Worm (Caenorhabditis elegans) whole organism, early embryonic: ENCODE results near the gene nas-38.

Experiments
- F13C5.2 ChIP-seq: sonication (generic microtip); optimal IDR thresholded peaks from 2 replicates; lab custom pipeline; 2017; ENCODE audit warnings: mild to moderate bottlenecking, missing genetic modification characterization, inconsistent platforms, missing compliant biosample characterization
- ama-1 ChIP-seq: fragments of 150-350 bp; optimal IDR thresholded peaks from 2 replicates; lab custom pipeline; 2014
- ets-7 ChIP-seq: sonication (generic microtip); optimal IDR thresholded peaks from 2 replicates; lab custom pipeline; 2016; ENCODE audit warnings: missing genotype, missing genetic modification characterization, missing compliant biosample characterization
- flt-1 ChIP-seq: fragments of 200-800 bp; sonication (Bioruptor generic); IDR thresholded peaks from 2 replicates; pipeline ENCODE4 v1.3.6; 2022; ENCODE audit warnings: missing genetic modification characterization, missing compliant biosample characterization
- hmbx-1 ChIP-seq: sonication (generic microtip); optimal IDR thresholded peaks from 2 replicates; lab custom pipeline; 2016; ENCODE audit warnings: mild to moderate bottlenecking, missing genetic modification characterization, missing compliant biosample characterization
- hmg-4 ChIP-seq: fragments of 200-800 bp; sonication (Bioruptor generic); optimal IDR thresholded peaks from 2 replicates; lab custom pipeline; 2018; ENCODE audit warnings: mild to moderate bottlenecking, missing genetic modification characterization, missing compliant biosample characterization
- hnd-1 ChIP-seq: sonication (generic microtip); optimal IDR thresholded peaks from 2 replicates; lab custom pipeline; 2016; ENCODE audit warnings: missing genetic modification characterization, missing compliant biosample characterization
- pes-1 ChIP-seq: fragments of 200-800 bp; sonication (Bioruptor generic); IDR thresholded peaks from 2 replicates; pipeline ENCODE4 v1.3.6; 2022; ENCODE audit warnings: missing genetic modification reagents, missing genetic modification characterization, missing compliant biosample characterization
- scrt-1 ChIP-seq: fragments of 200-800 bp; sonication (Bioruptor generic); IDR thresholded peaks from 2 replicates; pipeline ENCODE4 v1.3.6; 2022; ENCODE audit warnings: missing genetic modification characterization, missing compliant biosample characterization
- sea-1 ChIP-seq: fragments of 200-800 bp; sonication (Bioruptor generic); conservative IDR thresholded peaks from 2 replicates; pipeline ENCODE4 v1.3.6; 2022; ENCODE audit warnings: missing genetic modification characterization, missing compliant biosample characterization
- tbx-37 ChIP-seq: fragments of 200-800 bp; sonication (Bioruptor generic); conservative IDR thresholded peaks from 2 replicates; pipeline ENCODE4 v1.3.6; 2022; ENCODE audit warnings: missing genetic modification reagents, missing genetic modification characterization, missing compliant biosample characterization

DNA sequence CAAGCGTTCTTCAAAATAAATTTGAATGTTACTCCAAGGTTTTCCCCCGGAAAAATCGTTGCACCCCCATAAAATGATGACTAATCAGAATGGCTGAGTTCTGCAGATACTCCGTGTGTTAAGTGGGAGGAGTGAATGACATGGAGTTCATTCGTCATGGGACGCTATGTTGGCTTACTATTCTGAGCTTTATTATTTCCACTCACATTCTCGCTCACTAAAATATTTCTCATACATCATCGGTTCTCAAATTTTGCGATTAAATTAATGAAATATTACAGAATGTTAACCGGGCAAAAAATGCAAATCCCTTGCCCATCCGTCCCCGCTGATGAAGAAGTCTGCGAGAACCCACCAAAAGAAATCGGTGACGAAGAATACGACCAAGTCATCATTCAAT lies 15.2 kb upstream of the nas-38 start, which contains the start of gene F28C10.1:
- TF ChIP-seq F13C5.2 (tag; lab: Kevin White, UChicago) = no peak
- no peak for TF ChIP-seq hmbx-1
- TF ChIP-seq hmg-4 (GFP tag; lab: Kevin White, UChicago) = no peak
- no peak for TF ChIP-seq hnd-1 (tag; lab: Kevin White, UChicago)
- TF ChIP-seq ets-7 (tag; lab: Kevin White, UChicago) = no peak
- no peak for TF ChIP-seq pes-1 (GFP tag; lab: Robert Waterston, UW)
- TF ChIP-seq flt-1 (GFP tag; lab: Robert Waterston, UW) = no peak
- TF ChIP-seq ama-1 (lab: Kevin White, UChicago) = no peak
- TF ChIP-seq scrt-1 (GFP tag; lab: Robert Waterston, UW) = no peak
- no peak for TF ChIP-seq sea-1 (GFP tag; lab: Robert Waterston, UW)
- TF ChIP-seq tbx-37 = no peak
